Worm (Caenorhabditis elegans) whole organism, young adult: Measurements from ENCODE around the gene F01F1.3.

Experiments
- K11D2.4 ChIP-seq: fragments of 200-800 bp; sonication (Bioruptor generic); IDR thresholded peaks from 2 replicates; pipeline ENCODE4 v1.3.6; 2022; ENCODE audit warnings: missing genetic modification reagents, missing genetic modification characterization, missing compliant biosample characterization
- egl-18 ChIP-seq: fragments of 200-800 bp; sonication (Bioruptor generic); IDR thresholded peaks from 2 replicates; pipeline ENCODE4 v1.3.6; 2022; ENCODE audit warnings: missing genetic modification reagents, missing genetic modification characterization, missing compliant biosample characterization
- mes-4 ChIP-seq: sonication (generic microtip); optimal IDR thresholded peaks from 2 replicates; lab custom pipeline; 2016; ENCODE audit warnings: missing genotype, missing genetic modification characterization, missing compliant biosample characterization
- nfya-1 ChIP-seq: sonication (generic microtip); optimal IDR thresholded peaks from 2 replicates; lab custom pipeline; 2017; ENCODE audit warnings: antibody characterized with exemption, missing compliant biosample characterization, missing genetic modification characterization, borderline replicate concordance; ENCODE audit not compliant: insufficient read depth
- pbrm-1 ChIP-seq: fragments of 200-800 bp; sonication (Bioruptor generic); IDR thresholded peaks from 2 replicates; pipeline ENCODE4 v1.3.6; 2022; ENCODE audit warnings: missing genetic modification reagents, missing genetic modification characterization, missing compliant biosample characterization
- pha-4 ChIP-seq: fragments of 150-350 bp; sonication (generic microtip); optimal IDR thresholded peaks from 2 replicates; lab custom pipeline; 2014; ENCODE audit warnings: missing biosample characterization, missing genetic modification reagents, missing genetic modification characterization
- snpc-1.3 ChIP-seq: sonication (generic microtip); optimal IDR thresholded peaks from 2 replicates; lab custom pipeline; 2017; ENCODE audit warnings: missing genetic modification characterization, mild to moderate bottlenecking, missing compliant biosample characterization, antibody characterized with exemption, moderate library complexity, missing genotype, missing genetic modification reagents; ENCODE audit not compliant: insufficient read depth

ce11 chrIII:5834053-5834452 lies 37.7 kb upstream of the F01F1.3 start, which contains the start of gene R12B2.6:
- TF ChIP-seq snpc-1.3 (tag; lab: Kevin White, UChicago) (no peak), pbrm-1 (GFP tag; lab: Robert Waterston, UW) (no peak), pha-4 (tag; lab: Kevin White, UChicago) (no peak), mes-4 (tag; lab: Kevin White, UChicago) (no peak), K11D2.4 (GFP tag; lab: Robert Waterston, UW) (no peak), nfya-1 (tag; lab: Kevin White, UChicago) (no peak), egl-18 (GFP tag; lab: Robert Waterston, UW) (no peak)
